Fruit fly (Drosophila melanogaster) whole organism, embryonic: ENCODE measurements around the gene CG6231.

Experiments used
- Atf3 ChIP-seq: fragments of 200-800 bp; sonication (Bioruptor generic); optimal IDR thresholded peaks from 3 replicates; lab custom pipeline; 2016; ENCODE audit warnings: missing biosample characterization, missing genetic modification characterization
- B-H2 ChIP-seq: fragments of 200-800 bp; sonication (Bioruptor generic); optimal IDR thresholded peaks from 2 replicates; lab custom pipeline; 2018; ENCODE audit warnings: missing biosample characterization, mild to moderate bottlenecking, missing genetic modification characterization
- BEAF-32 ChIP-seq: fragments of 200-800 bp; sonication (Bioruptor generic); optimal IDR thresholded peaks from 3 replicates; lab custom pipeline; 2017; ENCODE audit warnings: missing biosample characterization, missing genetic modification characterization, mild to moderate bottlenecking, moderate library complexity, missing genetic modification reagents
- CG10979 ChIP-seq: fragments of 200-800 bp; sonication (Bioruptor generic); optimal IDR thresholded peaks from 2 replicates; lab custom pipeline; 2018; ENCODE audit warnings: missing biosample characterization, mild to moderate bottlenecking, missing genetic modification characterization, moderate library complexity
- CG11247 ChIP-seq: fragments of 200-800 bp; sonication (Bioruptor generic); IDR thresholded peaks from 2 replicates; pipeline ENCODE4 v1.3.6; 2022; ENCODE audit warnings: missing biosample characterization, missing genetic modification characterization
- CG12071 ChIP-seq: fragments of 200-800 bp; sonication (Bioruptor generic); optimal IDR thresholded peaks from 3 replicates; lab custom pipeline; 2018; ENCODE audit warnings: missing biosample characterization, mild to moderate bottlenecking, missing genetic modification characterization
- CG12769 ChIP-seq: fragments of 200-800 bp; sonication (Bioruptor generic); optimal IDR thresholded peaks from 2 replicates; lab custom pipeline; 2019; ENCODE audit warnings: missing biosample characterization, mild to moderate bottlenecking, missing genetic modification characterization, moderate library complexity
- CG1602 ChIP-seq: fragments of 200-800 bp; sonication (Bioruptor generic); optimal IDR thresholded peaks from 3 replicates; lab custom pipeline; 2016; ENCODE audit warnings: missing biosample characterization, missing genetic modification characterization
- CG1647 ChIP-seq: fragments of 200-800 bp; sonication (Bioruptor generic); optimal IDR thresholded peaks from 3 replicates; lab custom pipeline; 2016; ENCODE audit warnings: missing biosample characterization, missing genetic modification characterization
- CG16815 ChIP-seq: fragments of 200-800 bp; sonication (Bioruptor generic); optimal IDR thresholded peaks from 3 replicates; lab custom pipeline; 2017; ENCODE audit warnings: missing biosample characterization, mild to moderate bottlenecking, missing genetic modification characterization
- CG18011 ChIP-seq: fragments of 200-800 bp; sonication (Bioruptor generic); optimal IDR thresholded peaks from 2 replicates; lab custom pipeline; 2017; ENCODE audit warnings: missing biosample characterization, missing genetic modification characterization, mild to moderate bottlenecking, moderate library complexity, missing genotype
- CG18262 ChIP-seq: fragments of 200-800 bp; optimal IDR thresholded peaks from 3 replicates; lab custom pipeline; 2019; ENCODE audit warnings: missing biosample characterization, mild to moderate bottlenecking, missing genetic modification characterization, moderate library complexity
- CG18764 ChIP-seq: fragments of 200-800 bp; sonication (Bioruptor generic); optimal IDR thresholded peaks from 3 replicates; lab custom pipeline; 2016; ENCODE audit warnings: missing biosample characterization, missing genetic modification characterization
- CG2129 ChIP-seq: fragments of 200-800 bp; sonication (Bioruptor generic); IDR thresholded peaks from 2 replicates; pipeline ENCODE4 v1.3.6; 2022; ENCODE audit warnings: missing biosample characterization, missing genetic modification characterization; ENCODE audit not compliant: partially characterized antibody
- CG2712 ChIP-seq: fragments of 200-800 bp; optimal IDR thresholded peaks from 3 replicates; lab custom pipeline; 2019; ENCODE audit warnings: missing biosample characterization, mild to moderate bottlenecking, missing genetic modification characterization, moderate library complexity
- CG34422 ChIP-seq: fragments of 200-800 bp; sonication (Bioruptor generic); IDR thresholded peaks from 3 replicates; pipeline ENCODE4 v1.3.6; 2022; ENCODE audit warnings: missing biosample characterization, missing genetic modification characterization
- CG3847 ChIP-seq: fragments of 200-800 bp; sonication (Bioruptor generic); IDR thresholded peaks from 2 replicates; pipeline ENCODE4 v1.3.6; 2022; ENCODE audit warnings: missing biosample characterization, missing genetic modification characterization
- CG6254 ChIP-seq: fragments of 200-800 bp; sonication (Bioruptor generic); optimal IDR thresholded peaks from 3 replicates; lab custom pipeline; 2017; ENCODE audit warnings: mild to moderate bottlenecking, missing biosample characterization, missing genetic modification reagents, missing genetic modification characterization
- CG6272 ChIP-seq: fragments of 200-800 bp; sonication (Bioruptor generic); IDR thresholded peaks from 2 replicates; pipeline ENCODE4 v1.3.6; 2022; ENCODE audit warnings: missing biosample characterization, missing genetic modification characterization
- CG7839 ChIP-seq: fragments of 200-800 bp; sonication (Bioruptor generic); optimal IDR thresholded peaks from 3 replicates; lab custom pipeline; 2018; ENCODE audit warnings: missing biosample characterization, mild to moderate bottlenecking, missing genetic modification characterization, moderate library complexity
- CG8924 ChIP-seq: fragments of 200-800 bp; optimal IDR thresholded peaks from 3 replicates; lab custom pipeline; 2019; ENCODE audit warnings: missing biosample characterization, mild to moderate bottlenecking, missing genetic modification characterization, moderate library complexity
- CG9437 ChIP-seq: fragments of 200-800 bp; sonication (Bioruptor generic); optimal IDR thresholded peaks from 2 replicates; lab custom pipeline; 2018; ENCODE audit warnings: missing biosample characterization, mild to moderate bottlenecking, missing genetic modification characterization
- Dbx ChIP-seq: fragments of 200-800 bp; sonication (Bioruptor generic); IDR thresholded peaks from 3 replicates; pipeline ENCODE4 v1.3.6; 2022; ENCODE audit warnings: missing biosample characterization, missing genetic modification characterization
- Ets65A ChIP-seq: fragments of 200-800 bp; sonication (Bioruptor generic); peaks from one replicate; lab custom pipeline; 2016; ENCODE audit warnings: missing biosample characterization, missing genetic modification characterization
- HLH3B ChIP-seq: fragments of 200-800 bp; sonication (Bioruptor generic); IDR thresholded peaks from 2 replicates; pipeline ENCODE4 v1.3.6; 2022; ENCODE audit warnings: missing biosample characterization, missing genetic modification characterization
- HLH54F ChIP-seq: fragments of 200-800 bp; sonication (Bioruptor generic); optimal IDR thresholded peaks from 3 replicates; lab custom pipeline; 2016; ENCODE audit warnings: missing biosample characterization, missing genetic modification characterization
- MESR4 ChIP-seq: fragments of 200-800 bp; sonication (Bioruptor generic); optimal IDR thresholded peaks from 2 replicates; lab custom pipeline; 2018; ENCODE audit warnings: missing biosample characterization, mild to moderate bottlenecking, missing genetic modification characterization, moderate library complexity
- Mes4 ChIP-seq: fragments of 200-800 bp; sonication (Bioruptor generic); optimal IDR thresholded peaks from 2 replicates; lab custom pipeline; 2016; ENCODE audit warnings: missing biosample characterization, missing genetic modification characterization
- Myb ChIP-seq: fragments of 200-800 bp; sonication (Bioruptor generic); optimal IDR thresholded peaks from 2 replicates; lab custom pipeline; 2016; ENCODE audit warnings: missing biosample characterization, missing genetic modification characterization
- Nf-YB ChIP-seq: fragments of 200-800 bp; sonication (Bioruptor generic); optimal IDR thresholded peaks from 3 replicates; lab custom pipeline; 2019; ENCODE audit warnings: missing biosample characterization, mild to moderate bottlenecking, missing genetic modification characterization, moderate library complexity
- al ChIP-seq: fragments of 200-800 bp; sonication (Bioruptor generic); IDR thresholded peaks from 2 replicates; pipeline ENCODE4 v1.3.6; 2022; ENCODE audit warnings: missing biosample characterization, missing genetic modification characterization
- ap ChIP-seq: fragments of 200-800 bp; sonication (Bioruptor generic); IDR thresholded peaks from 2 replicates; pipeline ENCODE4 v1.3.6; 2022; ENCODE audit warnings: missing biosample characterization, missing genetic modification characterization
- az2 ChIP-seq: fragments of 200-800 bp; sonication (Bioruptor generic); optimal IDR thresholded peaks from 3 replicates; lab custom pipeline; 2016; ENCODE audit warnings: missing biosample characterization, missing genetic modification characterization
- cato ChIP-seq: fragments of 200-800 bp; sonication (Bioruptor generic); optimal IDR thresholded peaks from 2 replicates; lab custom pipeline; 2016; ENCODE audit warnings: missing biosample characterization, missing genetic modification characterization, borderline replicate concordance
- chinmo ChIP-seq: fragments of 200-800 bp; sonication (Bioruptor generic); IDR thresholded peaks from 4 replicates; pipeline ENCODE4 v1.3.6; 2022; ENCODE audit warnings: missing biosample characterization, missing genetic modification characterization; ENCODE audit not compliant: partially characterized antibody
- chm ChIP-seq: fragments of 200-800 bp; sonication (Bioruptor generic); IDR thresholded peaks from 2 replicates; pipeline ENCODE4 v1.3.6; 2022; ENCODE audit warnings: missing biosample characterization, missing genetic modification characterization
- croc ChIP-seq: fragments of 200-800 bp; sonication (Bioruptor generic); conservative IDR thresholded peaks from 3 replicates; pipeline ENCODE4 v1.3.6; 2022; ENCODE audit warnings: missing biosample characterization, missing genetic modification characterization
- dmrt99B ChIP-seq: fragments of 200-800 bp; sonication (Bioruptor generic); optimal IDR thresholded peaks from 2 replicates; lab custom pipeline; 2018; ENCODE audit warnings: missing biosample characterization, mild to moderate bottlenecking, missing genetic modification characterization, moderate library complexity
- en ChIP-seq: fragments of 200-800 bp; sonication (Bioruptor generic); optimal IDR thresholded peaks from 2 replicates; lab custom pipeline; 2016; ENCODE audit warnings: missing biosample characterization, missing genetic modification characterization
- esg ChIP-seq: fragments of 200-800 bp; sonication (Bioruptor generic); conservative IDR thresholded peaks from 2 replicates; pipeline ENCODE4 v1.3.6; 2022; ENCODE audit warnings: missing biosample characterization, missing genetic modification characterization
- inv ChIP-seq: fragments of 200-800 bp; sonication (Bioruptor generic); IDR thresholded peaks from 2 replicates; pipeline ENCODE4 v1.3.6; 2022; ENCODE audit warnings: missing biosample characterization, missing genetic modification characterization; ENCODE audit not compliant: partially characterized antibody
- lola ChIP-seq, 3 experiments: fragments of >200 bp in 2 of 3; fragments of 200-800 bp in 1 of 3; sonication (Bioruptor generic) in 1 of 3; optimal IDR thresholded peaks; 2 replicates each; lab custom pipeline; 2017 to 2019; ENCODE audit warnings: missing biosample characterization in 3 of 3, missing genetic modification characterization in 3 of 3, mild to moderate bottlenecking in 1 of 3, moderate library complexity in 1 of 3
- psq ChIP-seq: fragments of 200-800 bp; sonication (Bioruptor generic); optimal IDR thresholded peaks from 2 replicates; lab custom pipeline; 2017; ENCODE audit warnings: missing biosample characterization, missing genetic modification characterization
- seq ChIP-seq: fragments of 200-800 bp; sonication (Bioruptor generic); IDR thresholded peaks from 2 replicates; pipeline ENCODE4 v1.3.6; 2022; ENCODE audit warnings: missing biosample characterization, missing genetic modification characterization
- sna ChIP-seq: fragments of 200-800 bp; sonication (Bioruptor generic); IDR thresholded peaks from 2 replicates; pipeline ENCODE4 v1.3.6; 2022; ENCODE audit warnings: missing biosample characterization, missing genetic modification characterization; ENCODE audit not compliant: partially characterized antibody
- sob ChIP-seq: fragments of 200-800 bp; sonication (Bioruptor generic); IDR thresholded peaks from 2 replicates; pipeline ENCODE4 v1.3.6; 2022; ENCODE audit warnings: missing biosample characterization, missing genetic modification characterization
- tap ChIP-seq: fragments of 200-800 bp; optimal IDR thresholded peaks from 3 replicates; lab custom pipeline; 2019; ENCODE audit warnings: missing biosample characterization, mild to moderate bottlenecking, missing genetic modification characterization, moderate library complexity
- tna ChIP-seq: fragments of 200-800 bp; sonication (Bioruptor generic); IDR thresholded peaks from 2 replicates; pipeline ENCODE4 v1.3.6; 2022; ENCODE audit warnings: missing biosample characterization, missing genetic modification characterization; ENCODE audit not compliant: partially characterized antibody

The CG6231 gene

dm6 chr3R:19672136-19672535, 39.6 kb upstream of the CG6231 start (continued):
- TF ChIP-seq psq (GFP tag; lab: Kevin White, UChicago) (no peak), Ets65A (GFP tag; lab: Kevin White, UChicago) (no peak), CG3847 (GFP tag; lab: Robert Waterston, UW) (no peak), sna (GFP tag; lab: Robert Waterston, UW) (peak; percentile 32; the same call in 1 of the 2 replicates), inv (GFP tag; lab: Robert Waterston, UW) (no peak), CG34422 (GFP tag; lab: Robert Waterston, UW) (no peak), CG18262 (no peak), chm (GFP tag; lab: Robert Waterston, UW) (no peak), CG16815 (GFP tag; lab: Kevin White, UChicago) (no peak), CG10979 (tag; lab: Kevin White, UChicago) (no peak), CG8924 (tag; lab: Kevin White, UChicago) (no peak), en (GFP tag; lab: Kevin White, UChicago) (no peak), tna (GFP tag; lab: Robert Waterston, UW) (peak; percentile 58; the same call in 1 of the 2 replicates), ap (GFP tag; lab: Robert Waterston, UW) (no peak), esg (no peak), HLH54F (GFP tag; lab: Kevin White, UChicago) (no peak), tap (tag; lab: Kevin White, UChicago) (no peak), B-H2 (no peak), CG12769 (no peak), CG12071 (GFP tag; lab: Kevin White, UChicago) (no peak), Nf-YB (GFP tag; lab: Kevin White, UChicago) (no peak), lola (GFP tag; optimal IDR thresholded peaks at IDR 0.05; lab: Kevin White, UChicago) (no peak), chinmo (GFP tag; lab: Robert Waterston, UW) (no peak), Dbx (no peak)

DNA sequence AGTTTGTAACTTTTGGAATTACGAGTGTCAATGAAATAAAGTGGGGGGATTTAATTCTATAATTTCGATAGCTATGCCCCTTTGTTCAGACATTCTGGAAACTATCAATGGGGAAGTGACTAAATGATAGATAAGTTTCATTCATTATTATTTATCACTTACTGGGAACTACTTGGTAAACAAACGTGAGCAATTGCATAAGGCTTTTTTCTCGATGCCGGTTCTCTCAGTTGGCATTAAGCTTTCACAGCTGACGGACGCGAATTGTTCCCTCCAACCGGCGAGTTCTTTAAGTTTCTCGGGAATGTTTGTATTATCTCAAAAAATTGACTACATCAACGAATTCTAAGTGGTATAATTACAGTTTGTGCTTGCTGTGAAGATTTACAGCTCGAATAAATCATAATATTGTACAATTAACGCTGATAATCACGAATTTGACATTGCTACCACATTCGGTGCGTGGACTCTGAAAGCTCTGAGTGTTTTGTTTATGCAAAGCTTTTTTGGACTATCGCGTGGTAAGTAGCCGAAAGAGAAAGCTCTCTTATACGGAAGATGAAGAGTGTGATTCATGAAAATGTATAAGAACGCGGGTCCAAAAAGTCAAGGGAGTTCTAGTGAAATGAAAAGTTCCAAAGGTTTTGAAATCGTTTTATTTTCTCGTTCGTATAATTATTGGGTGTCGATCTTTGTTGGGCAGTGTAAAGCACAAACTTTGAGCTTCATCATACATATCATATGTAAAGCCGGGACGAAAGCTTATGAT, 38.9 kb upstream of the CG6231 start, which contains the start of gene Naam:
Naam (plus strand) TSS at position 228 of the 769 bp plus-strand sequence.
- TF ChIP-seq CG7839, result peak; percentile 79
- TF ChIP-seq BEAF-32 (GFP tag; lab: Kevin White, UChicago), result peak; percentile 1
- peak; percentile 30 for TF ChIP-seq Atf3 (GFP tag; lab: Kevin White, UChicago)
- peak; percentile 57 for TF ChIP-seq CG9437
- peak; percentile 51 for TF ChIP-seq seq (GFP tag; lab: Robert Waterston, UW)
- peak; percentile 36 for TF ChIP-seq cato (GFP tag; lab: Kevin White, UChicago)
- TF ChIP-seq sob (GFP tag; lab: Robert Waterston, UW), result peak; percentile 82
- TF ChIP-seq CG18262, result peak; percentile 69
- TF ChIP-seq dmrt99B (tag; lab: Kevin White, UChicago), result peak; percentile 73
- TF ChIP-seq Mes4 (GFP tag; lab: Kevin White, UChicago), result peak; percentile 61
- 0 out of 2 replicates have a peak, but pooled peaks have one; percentile 15 for TF ChIP-seq esg
- TF ChIP-seq az2 (GFP tag; lab: Kevin White, UChicago), result peak; percentile 77
- TF ChIP-seq CG1647, result no peak
- peak; percentile 77 for TF ChIP-seq CG18011
- TF ChIP-seq Myb, result peak; percentile 57
- TF ChIP-seq CG6254 (GFP tag; lab: Kevin White, UChicago), result peak; percentile 7
- TF ChIP-seq MESR4, result peak; percentile 19
- TF ChIP-seq CG1602 (GFP tag; lab: Kevin White, UChicago), result peak; percentile 41
- peak; percentile 77 for TF ChIP-seq CG2712 (tag; lab: Kevin White, UChicago)
- TF ChIP-seq CG6272 (GFP tag; lab: Robert Waterston, UW), result peak; percentile 30; the same call in 1 of the 2 replicates
- peak; percentile 66 for TF ChIP-seq HLH3B (GFP tag; lab: Robert Waterston, UW)
- TF ChIP-seq al (GFP tag; lab: Robert Waterston, UW), result peak; percentile 62
- TF ChIP-seq croc (GFP tag; lab: Robert Waterston, UW), result no peak
- peak; percentile 75 for TF ChIP-seq CG11247
- peak; percentile 13 for TF ChIP-seq CG18764 (GFP tag; lab: Kevin White, UChicago)
- TF ChIP-seq CG2129 (GFP tag; lab: Robert Waterston, UW), result no peak
- TF ChIP-seq B-H2, result peak; percentile 79
